Worm (Caenorhabditis elegans) whole organism, L3 larva: ENCODE data around the gene C01B9.4.

Source experiments
- R02D3.7 ChIP-seq: fragments of 150-350 bp; optimal IDR thresholded peaks from 2 replicates; lab custom pipeline; 2014; ENCODE audit warnings: missing biosample characterization, missing genetic modification characterization
- ZK546.5 ChIP-seq: sonication (generic microtip); optimal IDR thresholded peaks from 2 replicates; lab custom pipeline; 2017; ENCODE audit warnings: missing biosample characterization, missing genetic modification characterization
- aly-2 ChIP-seq: fragments of 150-350 bp; optimal IDR thresholded peaks from 2 replicates; lab custom pipeline; 2014; ENCODE audit warnings: missing biosample characterization, missing genetic modification characterization
- ama-1 ChIP-seq: fragments of 150-350 bp; optimal IDR thresholded peaks from 2 replicates; lab custom pipeline; 2018
- ceh-16 ChIP-seq: sonication (generic microtip); optimal IDR thresholded peaks from 2 replicates; lab custom pipeline; 2017; ENCODE audit warnings: missing biosample characterization, missing genetic modification characterization
- ceh-28 ChIP-seq: fragments of 150-350 bp; optimal IDR thresholded peaks from 2 replicates; lab custom pipeline; 2014; ENCODE audit warnings: missing biosample characterization, missing genetic modification reagents, missing genetic modification characterization
- ceh-82 ChIP-seq: fragments of 150-350 bp; optimal IDR thresholded peaks from 2 replicates; lab custom pipeline; 2014; ENCODE audit warnings: missing biosample characterization, missing genetic modification characterization
- egl-27 ChIP-seq: sonication (generic microtip); optimal IDR thresholded peaks from 4 replicates; lab custom pipeline; 2017; ENCODE audit warnings: missing biosample characterization, missing genetic modification reagents, missing genetic modification characterization
- egl-5 ChIP-seq: fragments of 150-350 bp; optimal IDR thresholded peaks from 2 replicates; lab custom pipeline; 2017; ENCODE audit warnings: missing biosample characterization, missing genetic modification reagents, missing genetic modification characterization, inconsistent platforms
- elt-1 ChIP-seq: fragments of 150-350 bp; optimal IDR thresholded peaks from 2 replicates; lab custom pipeline; 2014; ENCODE audit warnings: missing biosample characterization, missing genetic modification characterization
- elt-2 ChIP-seq: sonication (generic microtip); optimal IDR thresholded peaks from 2 replicates; lab custom pipeline; 2016; ENCODE audit warnings: missing genetic modification reagents, mild to moderate bottlenecking, missing genetic modification characterization, missing compliant biosample characterization
- fkh-2 ChIP-seq: fragments of 150-350 bp; optimal IDR thresholded peaks from 2 replicates; lab custom pipeline; 2014; ENCODE audit warnings: missing biosample characterization, missing genetic modification reagents, missing genetic modification characterization
- fos-1 ChIP-seq: fragments of 150-350 bp; optimal IDR thresholded peaks from 2 replicates; lab custom pipeline; 2014; ENCODE audit warnings: missing biosample characterization, missing genetic modification characterization
- hmg-11 ChIP-seq: sonication (generic microtip); optimal IDR thresholded peaks from 2 replicates; lab custom pipeline; 2016; ENCODE audit warnings: missing genetic modification characterization, missing compliant biosample characterization
- jun-1 ChIP-seq: fragments of 150-350 bp; optimal IDR thresholded peaks from 2 replicates; lab custom pipeline; 2014; ENCODE audit warnings: missing biosample characterization, missing genetic modification reagents, missing genetic modification characterization
- lin-39 ChIP-seq: fragments of 150-350 bp; optimal IDR thresholded peaks from 2 replicates; lab custom pipeline; 2018; ENCODE audit warnings: missing biosample characterization, missing genetic modification reagents, missing genetic modification characterization
- lsy-12 ChIP-seq: sonication (generic microtip); optimal IDR thresholded peaks from 2 replicates; lab custom pipeline; 2016; ENCODE audit warnings: mild to moderate bottlenecking, missing genetic modification characterization, missing compliant biosample characterization
- mdl-1 ChIP-seq: fragments of 150-350 bp; optimal IDR thresholded peaks from 2 replicates; lab custom pipeline; 2014; ENCODE audit warnings: missing biosample characterization, missing genetic modification characterization
- mml-1 ChIP-seq: fragments of 150-350 bp; sonication (generic microtip); optimal IDR thresholded peaks from 3 replicates; lab custom pipeline; 2014; ENCODE audit warnings: missing biosample characterization, missing genetic modification characterization
- nfya-1 ChIP-seq: sonication (generic microtip); optimal IDR thresholded peaks from 2 replicates; lab custom pipeline; 2017; ENCODE audit warnings: missing genetic modification characterization, mild to moderate bottlenecking, missing compliant biosample characterization, antibody characterized with exemption, moderate library complexity; ENCODE audit not compliant: insufficient read depth
- nhr-11 ChIP-seq: fragments of 150-350 bp; optimal IDR thresholded peaks from 2 replicates; lab custom pipeline; 2014; ENCODE audit warnings: missing biosample characterization, missing genetic modification characterization
- nhr-12 ChIP-seq: fragments of 150-350 bp; optimal IDR thresholded peaks from 2 replicates; lab custom pipeline; 2014; ENCODE audit warnings: missing biosample characterization, missing genetic modification characterization
- nhr-23 ChIP-seq: fragments of 150-350 bp; optimal IDR thresholded peaks from 2 replicates; lab custom pipeline; 2014; ENCODE audit warnings: missing biosample characterization, missing genetic modification reagents, missing genetic modification characterization
- nhr-25 ChIP-seq: sonication (generic microtip); optimal IDR thresholded peaks from 2 replicates; lab custom pipeline; 2017; ENCODE audit warnings: missing biosample characterization, missing genetic modification characterization
- nhr-28 ChIP-seq: fragments of 150-350 bp; optimal IDR thresholded peaks from 2 replicates; lab custom pipeline; 2014; ENCODE audit warnings: missing biosample characterization, missing genetic modification characterization
- nhr-43 ChIP-seq: sonication (generic microtip); optimal IDR thresholded peaks from 2 replicates; lab custom pipeline; 2016; ENCODE audit warnings: mild to moderate bottlenecking, missing genetic modification characterization, missing compliant biosample characterization; ENCODE audit not compliant: poor library complexity, severe bottlenecking
- nhr-77 ChIP-seq: fragments of 150-350 bp; optimal IDR thresholded peaks from 2 replicates; lab custom pipeline; 2014; ENCODE audit warnings: missing biosample characterization, missing genetic modification characterization
- pha-4 ChIP-seq: fragments of 150-350 bp; optimal IDR thresholded peaks from 2 replicates; lab custom pipeline; 2014; ENCODE audit warnings: missing biosample characterization, missing genetic modification reagents, missing genetic modification characterization
- pqm-1 ChIP-seq: fragments of 150-350 bp; optimal IDR thresholded peaks from 2 replicates; lab custom pipeline; 2017; ENCODE audit warnings: missing biosample characterization, missing genetic modification characterization, inconsistent platforms
- snpc-4 ChIP-seq: fragments of 150-350 bp; optimal IDR thresholded peaks from 2 replicates; lab custom pipeline; 2014; ENCODE audit warnings: missing biosample characterization, missing genetic modification characterization
- unc-39 ChIP-seq: sonication (generic microtip); optimal IDR thresholded peaks from 4 replicates; lab custom pipeline; 2017; ENCODE audit warnings: missing biosample characterization, missing genetic modification characterization
- ztf-11 ChIP-seq: fragments of 150-350 bp; optimal IDR thresholded peaks from 2 replicates; lab custom pipeline; 2014; ENCODE audit warnings: missing biosample characterization, missing genetic modification characterization
- ztf-4 ChIP-seq: fragments of 150-350 bp; optimal IDR thresholded peaks from 2 replicates; lab custom pipeline; 2014; ENCODE audit warnings: missing biosample characterization, missing genetic modification characterization

Gene C01B9.4

ce11 chrII:13780792-13781248, 3.0 kb downstream of the C01B9.4 start:
- TF ChIP-seq pqm-1 = peak; percentile 42
- TF ChIP-seq mml-1 (tag; lab: Kevin White, UChicago) = no peak
- TF ChIP-seq nhr-77 (tag; lab: Kevin White, UChicago) = peak; percentile 65
- peak; percentile 70 for TF ChIP-seq elt-2 (tag; lab: Kevin White, UChicago)
- TF ChIP-seq nhr-23 (tag; lab: Kevin White, UChicago) = no peak
- TF ChIP-seq unc-39 (tag; lab: Kevin White, UChicago) = no peak
- TF ChIP-seq, all 47 proteins: peak for 3

DNA sequence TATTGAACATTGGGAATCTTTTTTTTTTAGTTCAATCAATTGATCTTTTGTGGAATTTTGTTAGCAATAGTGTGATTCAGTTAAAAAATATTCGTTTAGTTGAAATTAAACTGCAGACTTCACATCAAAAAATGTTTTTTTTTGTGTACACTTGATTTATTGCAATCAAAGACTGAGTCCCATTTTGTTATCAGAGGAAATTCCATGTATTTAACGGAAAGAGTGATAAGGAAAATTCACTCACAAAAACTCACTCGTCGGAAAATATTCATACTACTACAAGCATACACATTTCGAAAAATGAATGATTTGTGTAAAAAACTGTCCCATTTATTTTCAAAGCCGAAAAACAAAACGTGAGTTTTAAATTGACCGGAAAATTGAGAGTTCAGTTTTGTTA, 12.4 kb downstream of the C01B9.4 start, which contains the start of gene C01B9.1:
TSS of gene C01B9.1 (plus strand) at position 241 of the 400 bp plus-strand sequence.
- TF ChIP-seq pqm-1 = peak; percentile 64
- no peak for TF ChIP-seq aly-2 (tag; lab: Kevin White, UChicago)
- TF ChIP-seq elt-2 (tag; lab: Kevin White, UChicago) = peak; percentile 73
- TF ChIP-seq lin-39 = no peak
- TF ChIP-seq pha-4 = peak; percentile 37

ce11 chrII:13765952-13766351, 17.8 kb downstream of the C01B9.4 start, which contains the start of gene arrd-12:
arrd-12 (plus strand) TSS chrII:13766252.
- no peak for TF ChIP-seq ztf-11 (tag; lab: Kevin White, UChicago)
- TF ChIP-seq egl-27 (tag; lab: Kevin White, UChicago) = no peak
- TF ChIP-seq jun-1 (tag; lab: Kevin White, UChicago) = no peak
- TF ChIP-seq mdl-1 (tag; lab: Kevin White, UChicago) = no peak
- TF ChIP-seq ZK546.5 (tag; lab: Kevin White, UChicago) = no peak
- no peak for TF ChIP-seq nhr-12

DNA sequence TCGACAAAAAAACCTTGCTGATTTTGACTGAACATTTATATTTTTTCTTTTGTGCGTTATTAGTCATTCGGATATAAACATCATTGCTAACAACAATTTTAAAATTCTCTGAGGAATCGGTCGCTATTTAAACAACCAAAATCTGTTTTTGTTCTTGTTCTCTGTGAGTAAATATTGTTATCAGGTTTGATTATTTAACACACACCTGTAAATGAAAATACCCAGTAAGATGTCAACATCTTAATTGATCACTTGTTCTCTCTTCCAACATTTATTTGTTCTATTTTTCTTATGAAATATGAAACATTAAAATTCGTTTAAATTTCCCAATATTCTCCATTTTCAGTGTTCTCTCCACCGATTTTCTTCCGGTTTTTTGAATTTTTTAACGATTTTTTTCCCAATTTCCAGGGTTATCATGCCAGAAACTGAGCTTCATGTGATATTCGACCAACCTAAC, 20.7 kb downstream of the C01B9.4 start, which contains the start of gene arrd-11:
TSS of gene arrd-11 (plus strand) at position 410 of the 460 bp plus-strand sequence.
- peak; percentile 75 for TF ChIP-seq pha-4
- TF ChIP-seq nhr-11 (tag; lab: Kevin White, UChicago) = no peak
- no peak for TF ChIP-seq fos-1 (tag; lab: Kevin White, UChicago)

DNA sequence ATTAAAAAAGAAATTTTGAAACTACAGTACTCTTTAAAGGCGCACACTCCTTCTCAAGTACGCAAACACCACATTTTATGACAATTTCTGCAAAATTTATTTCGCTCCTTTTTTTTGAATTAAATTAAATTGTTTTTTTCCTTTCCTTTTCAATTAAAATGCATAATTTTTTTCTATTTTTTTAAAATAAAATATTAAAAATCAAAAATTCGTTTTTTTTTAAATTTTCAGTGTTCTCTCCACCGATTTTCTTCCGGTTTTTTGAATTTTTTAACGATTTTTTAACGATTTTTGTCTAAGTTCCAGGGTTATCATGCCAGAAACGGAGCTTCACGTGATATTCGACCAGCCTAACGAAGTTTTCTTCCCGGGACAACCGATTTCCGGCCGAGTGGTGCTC, 25.7 kb downstream of the C01B9.4 start, which contains the start of gene arrd-13:
TSS of gene arrd-13 (plus strand) at position 301 of the 400 bp plus-strand sequence.
- TF ChIP-seq nhr-23 (tag; lab: Kevin White, UChicago) = no peak
- TF ChIP-seq R02D3.7 (tag; lab: Kevin White, UChicago) = no peak
- TF ChIP-seq ceh-82 = no peak
- no peak for TF ChIP-seq nhr-28 (tag; lab: Kevin White, UChicago)
- no peak for TF ChIP-seq nhr-12
- TF ChIP-seq ceh-16 (tag; lab: Kevin White, UChicago) = no peak
- no peak for TF ChIP-seq snpc-4 (tag; lab: Kevin White, UChicago)
- TF ChIP-seq egl-5 = no peak
- TF ChIP-seq ztf-4 (tag; lab: Kevin White, UChicago) = no peak
- TF ChIP-seq ZK546.5 (tag; lab: Kevin White, UChicago) = no peak
- TF ChIP-seq ama-1 (lab: Kevin White, UChicago) = no peak
- no peak for TF ChIP-seq ceh-28 (tag; lab: Kevin White, UChicago)
- TF ChIP-seq, all 47 proteins: peak for 0

DNA sequence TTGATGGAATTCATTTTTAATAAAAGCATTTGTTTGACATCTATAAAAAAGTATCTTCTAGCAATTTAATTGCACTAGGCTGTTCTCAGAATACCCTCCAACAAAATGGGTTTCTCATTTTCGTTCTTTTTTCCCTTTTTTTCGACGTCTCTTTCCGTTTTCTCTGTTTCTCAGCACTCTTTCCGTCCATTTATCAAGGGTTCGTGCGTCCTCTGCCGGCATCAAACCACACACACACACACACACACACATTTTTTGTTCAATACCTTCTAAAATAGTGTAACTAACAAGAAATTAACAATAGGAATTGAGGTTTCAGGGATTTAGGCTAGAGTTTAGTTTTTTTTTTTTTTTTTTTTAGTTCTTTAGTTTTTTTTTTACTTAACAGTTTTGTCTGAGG, 27.5 kb downstream of the C01B9.4 start:
- TF ChIP-seq nfya-1 (tag; lab: Kevin White, UChicago) = peak; percentile 29
- TF ChIP-seq snpc-4 (tag; lab: Kevin White, UChicago) = no peak
- TF ChIP-seq lin-39 = peak; percentile 40
- TF ChIP-seq mml-1 (tag; lab: Kevin White, UChicago) = no peak
- TF ChIP-seq hmg-11 (tag; lab: Kevin White, UChicago) = peak; percentile 15

- TF ChIP-seq fos-1 (tag; lab: Kevin White, UChicago) (no peak), egl-5 (no peak), nhr-43 (tag; lab: Kevin White, UChicago) (no peak), elt-1 (no peak), ztf-4 (tag; lab: Kevin White, UChicago) (no peak), R02D3.7 (tag; lab: Kevin White, UChicago) (no peak), ztf-11 (tag; lab: Kevin White, UChicago) (no peak), nhr-28 (tag; lab: Kevin White, UChicago) (no peak), ceh-28 (tag; lab: Kevin White, UChicago) (no peak), nhr-25 (tag; lab: Kevin White, UChicago) (no peak), lsy-12 (tag; lab: Kevin White, UChicago) (no peak), ceh-82 (no peak), ama-1 (lab: Kevin White, UChicago) (no peak), jun-1 (tag; lab: Kevin White, UChicago) (no peak), fkh-2 (tag; lab: Kevin White, UChicago) (no peak), lin-39 (no peak)
Measured at ce11 chrII:13752016-13752415, 31.8 kb downstream of the C01B9.4 start, which contains the start of gene arrd-14. arrd-14 (plus strand) TSS chrII:13752316.
